Fruit fly (Drosophila melanogaster) whole organism: ENCODE results near the gene CG6693.

Source experiments
- Dll ChIP-seq: fragments of >200 bp; optimal IDR thresholded peaks from 2 replicates; lab custom pipeline; 2017
- EcR ChIP-seq, 2 experiments: fragments of >200 bp; optimal IDR thresholded peaks; 2 replicates each; lab custom pipeline; 2017; ENCODE audit warnings: missing biosample characterization in 2 of 2, missing genetic modification characterization in 2 of 2, missing genetic modification reagents in 2 of 2
- pan ChIP-seq: fragments of >200 bp; optimal IDR thresholded peaks from 2 replicates; lab custom pipeline; 2017
- psq ChIP-seq: fragments of >200 bp; optimal IDR thresholded peaks from 2 replicates; lab custom pipeline; 2017
- usp ChIP-seq: fragments of >200 bp; optimal IDR thresholded peaks from 2 replicates; lab custom pipeline; 2017; ENCODE audit warnings: missing biosample characterization, missing genetic modification characterization, mixed read lengths

DNA sequence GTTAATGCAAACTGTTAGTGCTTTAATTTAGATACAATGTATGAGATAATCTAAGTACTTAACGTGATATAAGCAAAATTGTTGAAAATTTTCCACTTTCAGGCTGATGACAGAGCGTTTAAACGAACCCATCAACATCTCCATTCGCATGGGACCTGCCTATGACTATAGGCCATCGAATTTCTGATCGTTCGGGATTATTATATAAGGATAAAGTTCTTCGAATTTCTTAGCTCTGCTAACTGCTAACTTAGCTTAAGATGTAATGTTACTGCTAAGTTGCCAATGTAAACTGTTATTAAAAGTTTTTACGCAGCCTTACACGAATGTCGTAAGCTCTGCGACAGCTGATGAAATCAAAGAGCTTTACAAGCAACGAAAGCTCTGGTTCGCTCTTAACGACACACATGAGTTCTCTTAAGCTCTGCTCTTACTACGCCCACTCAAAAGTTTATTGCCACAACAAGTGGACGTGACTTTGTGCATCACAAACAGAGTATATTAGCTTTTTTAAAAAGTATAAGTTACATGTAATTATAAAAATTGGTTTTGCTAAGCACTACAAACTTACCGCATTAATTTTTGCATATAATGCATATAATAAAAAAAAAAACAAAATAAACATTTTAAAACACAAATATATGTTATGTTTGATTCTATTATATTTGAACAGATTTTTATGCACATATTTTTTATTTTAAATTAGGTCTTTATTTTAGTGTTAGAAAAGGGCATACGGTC is 24.6 kb downstream of the CG6693 start:
- TF ChIP-seq Dll = no peak
- TF ChIP-seq usp (GFP tag; lab: Kevin White, UChicago) = no peak
- no peak for TF ChIP-seq EcR (GFP tag; optimal IDR thresholded peaks at IDR 0.05; lab: Kevin White, UChicago)
- TF ChIP-seq pan (lab: Kevin White, UChicago) = no peak
- no peak for TF ChIP-seq psq (lab: Kevin White, UChicago)
